Worm (Caenorhabditis elegans) whole organism, young adult: ENCODE data around the gene ZK688.1.

ENCODE experiments used
- D2030.7 ChIP-seq: fragments of 200-800 bp; sonication (Bioruptor generic); IDR thresholded peaks from 2 replicates; pipeline ENCODE4 v1.3.6; 2022; ENCODE audit warnings: missing genetic modification reagents, missing genetic modification characterization, missing compliant biosample characterization
- somi-1 ChIP-seq: fragments of 200-800 bp; sonication (Bioruptor generic); optimal IDR thresholded peaks from 2 replicates; lab custom pipeline; 2018; ENCODE audit warnings: mild to moderate bottlenecking, missing genetic modification characterization, missing compliant biosample characterization

DNA sequence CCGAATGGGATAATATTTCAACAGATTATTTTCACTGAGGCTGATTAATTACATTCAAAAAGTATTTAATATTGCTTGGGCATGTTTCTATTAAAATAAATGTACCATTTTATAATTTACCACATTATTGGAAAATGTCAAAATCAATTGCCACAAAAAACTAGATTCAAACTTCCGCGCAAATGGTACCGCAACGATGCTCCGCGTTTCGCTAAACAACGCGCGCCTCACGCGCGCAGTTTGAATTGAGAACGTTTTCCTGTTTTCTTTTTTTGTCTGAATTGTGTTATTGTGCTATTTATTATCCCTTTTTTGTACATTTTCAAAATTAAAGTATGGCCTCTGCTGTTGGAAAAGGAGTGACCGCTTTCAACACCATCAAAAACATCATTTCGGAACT, 31.5 kb downstream of the ZK688.1 start, which contains the start of gene C29E4.12:
- TF ChIP-seq D2030.7 (GFP tag; lab: Robert Waterston, UW) = no peak
- no peak for TF ChIP-seq somi-1 (GFP tag; lab: Kevin White, UChicago)
